Worm (Caenorhabditis elegans) whole organism, late embryonic: ENCODE measurements around the gene T28D9.16.

ENCODE experiments used
- C38D4.7 ChIP-seq: fragments of 200-800 bp; sonication (Bioruptor generic); optimal IDR thresholded peaks from 2 replicates; lab custom pipeline; 2018; ENCODE audit warnings: mild to moderate bottlenecking, missing genetic modification characterization, moderate library complexity, missing compliant biosample characterization
- F13H6.1 ChIP-seq: sonication (generic microtip); optimal IDR thresholded peaks from 2 replicates; lab custom pipeline; 2016; ENCODE audit warnings: missing genetic modification characterization, missing compliant biosample characterization
- K02D7.2 ChIP-seq: sonication (generic microtip); optimal IDR thresholded peaks from 2 replicates; lab custom pipeline; 2017; ENCODE audit warnings: mild to moderate bottlenecking, missing genetic modification characterization, missing compliant biosample characterization
- K09A11.1 ChIP-seq: sonication (generic microtip); optimal IDR thresholded peaks from 2 replicates; lab custom pipeline; 2017; ENCODE audit warnings: antibody characterized with exemption, mild to moderate bottlenecking, missing genetic modification characterization, missing compliant biosample characterization; ENCODE audit not compliant: insufficient read depth
- ahr-1 ChIP-seq: sonication (generic microtip); optimal IDR thresholded peaks from 2 replicates; lab custom pipeline; 2016; ENCODE audit warnings: missing genetic modification characterization, missing compliant biosample characterization
- ama-1 ChIP-seq: fragments of 150-350 bp; optimal IDR thresholded peaks from 2 replicates; lab custom pipeline; 2014
- ceh-14 ChIP-seq: sonication (generic microtip); optimal IDR thresholded peaks from 2 replicates; lab custom pipeline; 2016; ENCODE audit warnings: missing genotype, missing genetic modification characterization, missing compliant biosample characterization
- ceh-18 ChIP-seq: sonication (generic microtip); optimal IDR thresholded peaks from 2 replicates; lab custom pipeline; 2016; ENCODE audit warnings: missing genetic modification characterization, missing compliant biosample characterization
- ceh-2 ChIP-seq: sonication (generic microtip); optimal IDR thresholded peaks from 2 replicates; lab custom pipeline; 2016; ENCODE audit warnings: missing genotype, missing genetic modification characterization, missing compliant biosample characterization
- ceh-24 ChIP-seq: sonication (generic microtip); optimal IDR thresholded peaks from 2 replicates; lab custom pipeline; 2016; ENCODE audit warnings: mild to moderate bottlenecking, missing genetic modification characterization, missing compliant biosample characterization
- ceh-31 ChIP-seq: sonication (generic microtip); optimal IDR thresholded peaks from 2 replicates; lab custom pipeline; 2016; ENCODE audit warnings: missing genetic modification characterization, missing compliant biosample characterization
- ceh-48 ChIP-seq: sonication (generic microtip); optimal IDR thresholded peaks from 2 replicates; lab custom pipeline; 2016; ENCODE audit warnings: missing genetic modification characterization, inconsistent platforms, missing compliant biosample characterization
- ceh-6 ChIP-seq: fragments of 200-800 bp; sonication (Bioruptor generic); optimal IDR thresholded peaks from 2 replicates; lab custom pipeline; 2018; ENCODE audit warnings: mild to moderate bottlenecking, missing genetic modification characterization, missing compliant biosample characterization
- ceh-9 ChIP-seq: sonication (generic microtip); optimal IDR thresholded peaks from 2 replicates; lab custom pipeline; 2016; ENCODE audit warnings: mild to moderate bottlenecking, missing genetic modification characterization, inconsistent platforms, missing compliant biosample characterization
- elt-2 ChIP-seq: sonication (generic microtip); optimal IDR thresholded peaks from 2 replicates; lab custom pipeline; 2016; ENCODE audit warnings: missing genetic modification reagents, missing genetic modification characterization, missing compliant biosample characterization
- fkh-10 ChIP-seq: fragments of 150-350 bp; optimal IDR thresholded peaks from 2 replicates; lab custom pipeline; 2014; ENCODE audit warnings: missing biosample characterization, missing genetic modification reagents, missing genetic modification characterization
- hlh-15 ChIP-seq: sonication (generic microtip); optimal IDR thresholded peaks from 2 replicates; lab custom pipeline; 2016; ENCODE audit warnings: missing genetic modification characterization, missing compliant biosample characterization
- hlh-30 ChIP-seq: sonication (generic microtip); optimal IDR thresholded peaks from 2 replicates; lab custom pipeline; 2017; ENCODE audit warnings: antibody characterized with exemption, missing genetic modification characterization, missing compliant biosample characterization; ENCODE audit not compliant: insufficient read depth
- hlh-6 ChIP-seq: sonication (generic microtip); optimal IDR thresholded peaks from 2 replicates; lab custom pipeline; 2016; ENCODE audit warnings: missing genotype, missing genetic modification characterization, missing compliant biosample characterization
- hlh-8 ChIP-seq: sonication (generic microtip); optimal IDR thresholded peaks from 2 replicates; lab custom pipeline; 2016; ENCODE audit warnings: missing genotype, missing genetic modification characterization, missing compliant biosample characterization
- lim-6 ChIP-seq: sonication (generic microtip); optimal IDR thresholded peaks from 2 replicates; lab custom pipeline; 2016; ENCODE audit warnings: missing genetic modification characterization, missing compliant biosample characterization
- madf-2 ChIP-seq: sonication (generic microtip); optimal IDR thresholded peaks from 2 replicates; lab custom pipeline; 2017; ENCODE audit warnings: missing genetic modification characterization, missing compliant biosample characterization
- nfya-1 ChIP-seq: sonication (generic microtip); optimal IDR thresholded peaks from 2 replicates; lab custom pipeline; 2017; ENCODE audit warnings: missing genetic modification characterization, mild to moderate bottlenecking, missing compliant biosample characterization, antibody characterized with exemption, moderate library complexity
- odd-2 ChIP-seq: sonication (generic microtip); optimal IDR thresholded peaks from 2 replicates; lab custom pipeline; 2017; ENCODE audit warnings: antibody characterized with exemption, mild to moderate bottlenecking, missing genetic modification characterization, missing compliant biosample characterization
- pax-1 ChIP-seq: fragments of 150-350 bp; optimal IDR thresholded peaks from 2 replicates; lab custom pipeline; 2014; ENCODE audit warnings: missing biosample characterization, missing genetic modification characterization
- pha-2 ChIP-seq: sonication (generic microtip); optimal IDR thresholded peaks from 2 replicates; lab custom pipeline; 2017; ENCODE audit warnings: mild to moderate bottlenecking, missing genetic modification characterization, missing compliant biosample characterization
- pqm-1 ChIP-seq: sonication (generic microtip); optimal IDR thresholded peaks from 2 replicates; lab custom pipeline; 2016; ENCODE audit warnings: missing genetic modification characterization, missing compliant biosample characterization
- pros-1 ChIP-seq: fragments of 150-350 bp; optimal IDR thresholded peaks from 2 replicates; lab custom pipeline; 2014; ENCODE audit warnings: missing biosample characterization, missing genetic modification reagents, missing genetic modification characterization
- ref-2 ChIP-seq: sonication (generic microtip); optimal IDR thresholded peaks from 2 replicates; lab custom pipeline; 2016; ENCODE audit warnings: missing genetic modification characterization, missing compliant biosample characterization
- rnt-1 ChIP-seq: sonication (generic microtip); optimal IDR thresholded peaks from 2 replicates; lab custom pipeline; 2016; ENCODE audit warnings: missing genetic modification characterization, missing compliant biosample characterization
- sdc-2 ChIP-seq: sonication (generic microtip); optimal IDR thresholded peaks from 2 replicates; lab custom pipeline; 2016; ENCODE audit warnings: missing genotype, missing genetic modification characterization, missing compliant biosample characterization
- sox-4 ChIP-seq: sonication (generic microtip); optimal IDR thresholded peaks from 2 replicates; lab custom pipeline; 2017; ENCODE audit warnings: mild to moderate bottlenecking, missing genetic modification characterization, inconsistent platforms, missing compliant biosample characterization
- syd-9 ChIP-seq: sonication (generic microtip); optimal IDR thresholded peaks from 2 replicates; lab custom pipeline; 2016; ENCODE audit warnings: mild to moderate bottlenecking, missing genetic modification characterization, moderate library complexity, missing compliant biosample characterization
- unc-3 ChIP-seq, 2 experiments: fragments of 200-800 bp in 1 of 2; sonication (Bioruptor generic) in 1 of 2; sonication (generic microtip) in 1 of 2; conservative IDR thresholded peaks in 1 of 2; optimal IDR thresholded peaks in 1 of 2; 2 replicates each; pipeline versions ENCODE4 v1.3.6 to Lab custom; 2016 to 2022; ENCODE audit warnings: missing compliant biosample characterization in 2 of 2, missing genetic modification characterization in 2 of 2, missing genetic modification reagents in 1 of 2
- unc-42 ChIP-seq: sonication (generic microtip); optimal IDR thresholded peaks from 2 replicates; lab custom pipeline; 2016; ENCODE audit warnings: missing genotype, missing genetic modification characterization, missing compliant biosample characterization
- unc-55 ChIP-seq: sonication (generic microtip); optimal IDR thresholded peaks from 2 replicates; lab custom pipeline; 2017; ENCODE audit warnings: missing biosample characterization, missing genetic modification reagents, missing genetic modification characterization
- unc-86 ChIP-seq: sonication (generic microtip); optimal IDR thresholded peaks from 2 replicates; lab custom pipeline; 2016; ENCODE audit warnings: missing genetic modification characterization, missing compliant biosample characterization
- ztf-16 ChIP-seq: sonication (generic microtip); optimal IDR thresholded peaks from 2 replicates; lab custom pipeline; 2017; ENCODE audit warnings: missing genetic modification characterization, missing compliant biosample characterization

The T28D9.16 gene

ce11 chrII:6448656-6449055 lies 26.8 kb upstream of the T28D9.16 start:
- TF ChIP-seq ceh-24 = no peak
- TF ChIP-seq ceh-2 (tag; lab: Kevin White, UChicago) = no peak
- TF ChIP-seq fkh-10 (GFP tag; lab: Kevin White, UChicago) = no peak
- no peak for TF ChIP-seq hlh-15 (tag; lab: Kevin White, UChicago)
- TF ChIP-seq C38D4.7 (GFP tag; lab: Kevin White, UChicago) = no peak
- no peak for TF ChIP-seq lim-6
- no peak for TF ChIP-seq nfya-1 (tag; lab: Kevin White, UChicago)
- no peak for TF ChIP-seq unc-55 (GFP tag; lab: Kevin White, UChicago)
- TF ChIP-seq odd-2 (tag; lab: Kevin White, UChicago) = no peak
- no peak for TF ChIP-seq sdc-2 (tag; lab: Kevin White, UChicago)
- no peak for TF ChIP-seq ref-2 (tag; lab: Kevin White, UChicago)
- TF ChIP-seq madf-2 (tag; lab: Kevin White, UChicago) = no peak
- TF ChIP-seq elt-2 (tag; lab: Kevin White, UChicago) = no peak
- no peak for TF ChIP-seq ceh-48 (tag; lab: Kevin White, UChicago)
- no peak for TF ChIP-seq hlh-6 (tag; lab: Kevin White, UChicago)
- no peak for TF ChIP-seq syd-9 (tag; lab: Kevin White, UChicago)

- TF ChIP-seq ceh-14 (no peak), pax-1 (tag; lab: Kevin White, UChicago) (no peak), pqm-1 (no peak), hlh-6 (tag; lab: Kevin White, UChicago) (no peak), pros-1 (tag; lab: Kevin White, UChicago) (no peak)
Observed at ce11 chrII:6449656-6450055, 25.8 kb upstream of the T28D9.16 start, which contains the start of gene nhr-22. TSS of gene nhr-22 (minus strand) at chrII:6449792.

- TF ChIP-seq pha-2 (no peak), ceh-14 (peak; percentile 11), sox-4 (tag; lab: Kevin White, UChicago) (no peak), hlh-30 (tag; lab: Kevin White, UChicago) (peak; percentile 60), ceh-18 (tag; lab: Kevin White, UChicago) (no peak), K02D7.2 (tag; lab: Kevin White, UChicago) (no peak), syd-9 (tag; lab: Kevin White, UChicago) (no peak), hlh-8 (peak; percentile 21), ceh-48 (tag; lab: Kevin White, UChicago) (peak; percentile 13), pros-1 (tag; lab: Kevin White, UChicago) (no peak), unc-42 (tag; lab: Kevin White, UChicago) (peak; percentile 90), F13H6.1 (tag; lab: Kevin White, UChicago) (no peak), ama-1 (no peak), rnt-1 (no peak), unc-3 (GFP tag; conservative IDR thresholded peaks at IDR 0.05; lab: Robert Waterston, UW) (no peak), unc-3 (tag; optimal IDR thresholded peaks at IDR 0.05; lab: Kevin White, UChicago) (no peak), ahr-1 (tag; lab: Kevin White, UChicago) (no peak), elt-2 (tag; lab: Kevin White, UChicago) (no peak), ztf-16 (no peak), nfya-1 (tag; lab: Kevin White, UChicago) (peak; percentile 37), ceh-6 (GFP tag; lab: Kevin White, UChicago) (no peak), hlh-6 (tag; lab: Kevin White, UChicago) (no peak), K09A11.1 (tag; lab: Kevin White, UChicago) (no peak), ceh-9 (no peak), unc-86 (tag; lab: Kevin White, UChicago) (no peak), ceh-31 (tag; lab: Kevin White, UChicago) (peak; percentile 62)
Observed at ce11 chrII:6453341-6453806, 22.1 kb upstream of the T28D9.16 start, which contains the start of gene atg-16.2. TSS of gene atg-16.2 (minus strand) at chrII:6453391.
